Fruit fly (Drosophila melanogaster) whole organism, embryonic: Measurements from ENCODE around the gene CG43367.

Source experiments
- CG10431 ChIP-seq: fragments of 200-800 bp; sonication (Bioruptor generic); optimal IDR thresholded peaks from 3 replicates; lab custom pipeline; 2018; ENCODE audit warnings: missing biosample characterization, mild to moderate bottlenecking, missing genetic modification characterization
- CG10462 ChIP-seq: fragments of 200-800 bp; sonication (Bioruptor generic); optimal IDR thresholded peaks from 2 replicates; lab custom pipeline; 2016; ENCODE audit warnings: missing biosample characterization, missing genetic modification characterization
- CG11398 ChIP-seq: fragments of 200-800 bp; sonication (Bioruptor generic); optimal IDR thresholded peaks from 2 replicates; lab custom pipeline; 2016; ENCODE audit warnings: missing biosample characterization, missing genetic modification characterization
- CG11560 ChIP-seq: fragments of 200-800 bp; sonication (Bioruptor generic); IDR thresholded peaks from 3 replicates; pipeline ENCODE4 v1.3.6; 2022; ENCODE audit warnings: missing biosample characterization, missing genetic modification characterization
- CG12155 ChIP-seq: fragments of 200-800 bp; sonication (Bioruptor generic); optimal IDR thresholded peaks from 3 replicates; lab custom pipeline; 2016; ENCODE audit warnings: missing biosample characterization, missing genetic modification characterization
- CG12769 ChIP-seq: fragments of 200-800 bp; sonication (Bioruptor generic); optimal IDR thresholded peaks from 2 replicates; lab custom pipeline; 2019; ENCODE audit warnings: missing biosample characterization, mild to moderate bottlenecking, missing genetic modification characterization, moderate library complexity
- CG13296 ChIP-seq: fragments of 200-800 bp; sonication (Bioruptor generic); optimal IDR thresholded peaks from 3 replicates; lab custom pipeline; 2018; ENCODE audit warnings: missing biosample characterization, mild to moderate bottlenecking, missing genetic modification characterization
- CG14441 ChIP-seq: fragments of 200-800 bp; sonication (Bioruptor generic); IDR thresholded peaks from 2 replicates; pipeline ENCODE4 v1.3.6; 2022; ENCODE audit warnings: missing biosample characterization, missing genetic modification characterization
- CG15479 ChIP-seq: fragments of 200-800 bp; sonication (Bioruptor generic); optimal IDR thresholded peaks from 3 replicates; lab custom pipeline; 2019; ENCODE audit warnings: missing biosample characterization, mild to moderate bottlenecking, missing genetic modification characterization, moderate library complexity
- CG1602 ChIP-seq: fragments of 200-800 bp; sonication (Bioruptor generic); optimal IDR thresholded peaks from 3 replicates; lab custom pipeline; 2016; ENCODE audit warnings: missing biosample characterization, missing genetic modification characterization
- CG1647 ChIP-seq: fragments of 200-800 bp; sonication (Bioruptor generic); optimal IDR thresholded peaks from 3 replicates; lab custom pipeline; 2016; ENCODE audit warnings: missing biosample characterization, missing genetic modification characterization
- CG17612 ChIP-seq: fragments of 200-800 bp; sonication (Bioruptor generic); IDR thresholded peaks from 2 replicates; pipeline ENCODE4 v1.3.6; 2022; ENCODE audit warnings: missing biosample characterization, missing genetic modification characterization
- CG18764 ChIP-seq: fragments of 200-800 bp; sonication (Bioruptor generic); optimal IDR thresholded peaks from 3 replicates; lab custom pipeline; 2016; ENCODE audit warnings: missing biosample characterization, missing genetic modification characterization
- CG3163 ChIP-seq: fragments of 200-800 bp; sonication (Bioruptor generic); optimal IDR thresholded peaks from 3 replicates; lab custom pipeline; 2016; ENCODE audit warnings: missing biosample characterization, missing genetic modification characterization
- CG4854 ChIP-seq: fragments of 200-800 bp; sonication (Bioruptor generic); optimal IDR thresholded peaks from 2 replicates; lab custom pipeline; 2016; ENCODE audit warnings: missing biosample characterization, missing genetic modification characterization, inconsistent platforms
- CG5953 ChIP-seq: fragments of 200-800 bp; sonication (Bioruptor generic); IDR thresholded peaks from 2 replicates; pipeline ENCODE4 v1.3.6; 2022; ENCODE audit warnings: missing biosample characterization, missing genetic modification characterization
- CG6854 ChIP-seq: fragments of 200-800 bp; sonication (Bioruptor generic); optimal IDR thresholded peaks from 3 replicates; lab custom pipeline; 2017; ENCODE audit warnings: missing biosample characterization, mild to moderate bottlenecking, missing genetic modification characterization
- CG8290 ChIP-seq, 3 experiments: fragments of 200-800 bp; sonication (Bioruptor generic); optimal IDR thresholded peaks; 2 replicates each; lab custom pipeline; 2016 to 2019; ENCODE audit warnings: missing biosample characterization in 3 of 3, missing genetic modification characterization in 3 of 3, mild to moderate bottlenecking in 2 of 3, moderate library complexity in 1 of 3
- CG8478 ChIP-seq: fragments of >200 bp; optimal IDR thresholded peaks from 2 replicates; lab custom pipeline; 2018
- CHES-1-like ChIP-seq: fragments of 200-800 bp; sonication (Bioruptor generic); optimal IDR thresholded peaks from 2 replicates; lab custom pipeline; 2016; ENCODE audit warnings: missing biosample characterization, missing genetic modification characterization
- CkIIα-i1 ChIP-seq: fragments of 200-800 bp; sonication (Bioruptor generic); IDR thresholded peaks from 2 replicates; pipeline ENCODE4 v1.3.6; 2022; ENCODE audit warnings: missing biosample characterization, missing genetic modification characterization
- CoRest ChIP-seq: fragments of 200-800 bp; sonication (Bioruptor generic); optimal IDR thresholded peaks from 3 replicates; lab custom pipeline; 2018; ENCODE audit warnings: missing biosample characterization, mild to moderate bottlenecking, missing genetic modification characterization, moderate library complexity
- CrebB ChIP-seq: fragments of 200-800 bp; sonication (Bioruptor generic); optimal IDR thresholded peaks from 3 replicates; lab custom pipeline; 2018; ENCODE audit warnings: missing biosample characterization, mild to moderate bottlenecking, missing genetic modification characterization
- Dll ChIP-seq: fragments of 200-800 bp; sonication (Bioruptor generic); IDR thresholded peaks from 4 replicates; pipeline ENCODE4 v1.3.6; 2022; ENCODE audit warnings: missing biosample characterization, missing genetic modification characterization; ENCODE audit not compliant: partially characterized antibody
- Doc2 ChIP-seq: fragments of 200-800 bp; sonication (Bioruptor generic); IDR thresholded peaks from 2 replicates; pipeline ENCODE4 v1.3.6; 2022; ENCODE audit warnings: missing biosample characterization, missing genetic modification characterization
- Dref ChIP-seq: fragments of 200-800 bp; sonication (Bioruptor generic); IDR thresholded peaks from 2 replicates; pipeline ENCODE4 v1.3.6; 2022; ENCODE audit warnings: missing biosample characterization, missing genetic modification characterization
- Drgx ChIP-seq: fragments of 200-800 bp; sonication (Bioruptor generic); IDR thresholded peaks from 2 replicates; pipeline ENCODE4 v1.3.6; 2022; ENCODE audit warnings: missing biosample characterization, missing genetic modification characterization
- Med ChIP-seq: fragments of 200-800 bp; sonication (Bioruptor generic); peaks from one replicate; lab custom pipeline; 2016; ENCODE audit warnings: missing biosample characterization, missing genetic modification characterization, mild to moderate bottlenecking, inconsistent platforms, moderate library complexity
- Mrtf ChIP-seq: fragments of 200-800 bp; sonication (Bioruptor generic); IDR thresholded peaks from 3 replicates; pipeline ENCODE4 v1.3.6; 2022; ENCODE audit warnings: missing biosample characterization, missing genetic modification characterization
- ab ChIP-seq: fragments of 200-800 bp; sonication (Bioruptor generic); optimal IDR thresholded peaks from 2 replicates; lab custom pipeline; 2016; ENCODE audit warnings: missing biosample characterization, missing genetic modification characterization
- aop ChIP-seq: fragments of 200-800 bp; sonication (Bioruptor generic); IDR thresholded peaks from 2 replicates; pipeline ENCODE4 v1.3.6; 2022; ENCODE audit warnings: missing biosample characterization, missing genetic modification characterization
- ato ChIP-seq: fragments of 200-800 bp; sonication (Bioruptor generic); IDR thresholded peaks from 2 replicates; pipeline ENCODE4 v1.3.6; 2022; ENCODE audit warnings: missing biosample characterization, missing genetic modification characterization; ENCODE audit not compliant: partially characterized antibody
- cato ChIP-seq: fragments of 200-800 bp; sonication (Bioruptor generic); optimal IDR thresholded peaks from 2 replicates; lab custom pipeline; 2016; ENCODE audit warnings: missing biosample characterization, missing genetic modification characterization, borderline replicate concordance
- en ChIP-seq: fragments of 200-800 bp; sonication (Bioruptor generic); optimal IDR thresholded peaks from 2 replicates; lab custom pipeline; 2016; ENCODE audit warnings: missing biosample characterization, missing genetic modification characterization
- jing ChIP-seq: fragments of 200-800 bp; sonication (Bioruptor generic); optimal IDR thresholded peaks from 2 replicates; lab custom pipeline; 2018; ENCODE audit warnings: missing biosample characterization, mild to moderate bottlenecking, missing genetic modification characterization
- kni ChIP-seq: fragments of 200-800 bp; sonication (Bioruptor generic); optimal IDR thresholded peaks from 3 replicates; lab custom pipeline; 2017; ENCODE audit warnings: mild to moderate bottlenecking, missing biosample characterization, missing genetic modification reagents, missing genetic modification characterization
- lbe ChIP-seq: fragments of 200-800 bp; sonication (Bioruptor generic); optimal IDR thresholded peaks from 2 replicates; lab custom pipeline; 2016; ENCODE audit warnings: missing biosample characterization, mild to moderate bottlenecking, missing genetic modification characterization
- nerfin-2 ChIP-seq: fragments of 200-800 bp; sonication (Bioruptor generic); IDR thresholded peaks from 2 replicates; pipeline ENCODE4 v1.3.6; 2022; ENCODE audit warnings: missing biosample characterization, missing genetic modification characterization; ENCODE audit not compliant: partially characterized antibody
- p53 ChIP-seq: fragments of 200-800 bp; sonication (Bioruptor generic); optimal IDR thresholded peaks from 2 replicates; lab custom pipeline; 2016; ENCODE audit warnings: missing biosample characterization, missing genetic modification characterization
- peb ChIP-seq: fragments of 200-800 bp; sonication (Bioruptor generic); IDR thresholded peaks from 2 replicates; pipeline ENCODE4 v1.3.6; 2022; ENCODE audit warnings: missing biosample characterization, missing genetic modification characterization
- prd ChIP-seq, 3 experiments: fragments of >200 bp in 2 of 3; fragments of 200-800 bp in 1 of 3; sonication (Bioruptor generic) in 1 of 3; optimal IDR thresholded peaks in 2 of 3; IDR thresholded peaks in 1 of 3; 2 replicates in 2 of 3; 3 replicates in 1 of 3; pipeline versions ENCODE4 v1.3.6 to Lab custom; 2017 to 2022; ENCODE audit warnings: missing biosample characterization in 1 of 3, missing genetic modification characterization in 1 of 3
- repo ChIP-seq: fragments of 200-800 bp; sonication (Bioruptor generic); optimal IDR thresholded peaks from 2 replicates; lab custom pipeline; 2016; ENCODE audit warnings: missing biosample characterization, missing genetic modification characterization
- sens ChIP-seq: fragments of 200-800 bp; sonication (Bioruptor generic); peaks from one replicate; lab custom pipeline; 2016; ENCODE audit warnings: missing biosample characterization, missing genetic modification characterization
- sisA ChIP-seq: fragments of 200-800 bp; sonication (Bioruptor generic); IDR thresholded peaks from 2 replicates; pipeline ENCODE4 v1.3.6; 2022; ENCODE audit warnings: missing biosample characterization, missing genetic modification characterization
- slp2 ChIP-seq: fragments of 200-800 bp; sonication (Bioruptor generic); optimal IDR thresholded peaks from 2 replicates; lab custom pipeline; 2016; ENCODE audit warnings: missing biosample characterization, missing genetic modification characterization
- tna ChIP-seq: fragments of 200-800 bp; sonication (Bioruptor generic); IDR thresholded peaks from 2 replicates; pipeline ENCODE4 v1.3.6; 2022; ENCODE audit warnings: missing biosample characterization, missing genetic modification characterization; ENCODE audit not compliant: partially characterized antibody
- unpg ChIP-seq: fragments of 200-800 bp; sonication (Bioruptor generic); optimal IDR thresholded peaks from 3 replicates; lab custom pipeline; 2018; ENCODE audit warnings: missing biosample characterization, mild to moderate bottlenecking, missing genetic modification characterization, moderate library complexity
- vnd ChIP-seq: fragments of 200-800 bp; sonication (Bioruptor generic); IDR thresholded peaks from 3 replicates; pipeline ENCODE4 v1.3.6; 2022; ENCODE audit warnings: missing biosample characterization, missing genetic modification characterization; ENCODE audit not compliant: partially characterized antibody
- wek ChIP-seq: fragments of 200-800 bp; sonication (Bioruptor generic); optimal IDR thresholded peaks from 3 replicates; lab custom pipeline; 2018; ENCODE audit warnings: missing biosample characterization, mild to moderate bottlenecking, missing genetic modification characterization, moderate library complexity
- zf30C ChIP-seq: fragments of 200-800 bp; sonication (Bioruptor generic); optimal IDR thresholded peaks from 3 replicates; lab custom pipeline; 2018; ENCODE audit warnings: missing biosample characterization, mild to moderate bottlenecking, missing genetic modification characterization

The CG43367 gene

dm6 chr3L:4252862-4253610 is 59.2 kb downstream of the CG43367 start (continued):
- TF ChIP-seq cato (GFP tag; lab: Kevin White, UChicago) (no peak), CG12155 (GFP tag; lab: Kevin White, UChicago) (no peak), Dref (GFP tag; lab: Robert Waterston, UW) (no peak), zf30C (GFP tag; lab: Kevin White, UChicago) (peak; percentile 89), jing (no peak), ato (GFP tag; lab: Robert Waterston, UW) (no peak), CG17612 (no peak), sisA (no peak), CG8478 (lab: Kevin White, UChicago) (no peak), slp2 (no peak), CG5953 (GFP tag; lab: Robert Waterston, UW) (no peak), CG18764 (GFP tag; lab: Kevin White, UChicago) (no peak), CG10462 (no peak), CG8290 (GFP tag; optimal IDR thresholded peaks at IDR 0.05; lab: Kevin White, UChicago) (no peak), CG8290 (tag; optimal IDR thresholded peaks at IDR 0.05; lab: Kevin White, UChicago) (no peak), p53 (GFP tag; lab: Kevin White, UChicago) (no peak), Mrtf (GFP tag; lab: Robert Waterston, UW) (no peak), CG14441 (GFP tag; lab: Robert Waterston, UW) (no peak), tna (GFP tag; lab: Robert Waterston, UW) (no peak), CG6854 (no peak), kni (GFP tag; lab: Kevin White, UChicago) (peak; percentile 86), CoRest (tag; lab: Kevin White, UChicago) (no peak), ab (GFP tag; lab: Kevin White, UChicago) (no peak), lbe (no peak), vnd (GFP tag; lab: Robert Waterston, UW) (no peak), CkIIα-i1 (GFP tag; lab: Robert Waterston, UW) (no peak), CG3163 (GFP tag; lab: Kevin White, UChicago) (no peak), CG12769 (no peak), CG1647 (no peak), nerfin-2 (GFP tag; lab: Robert Waterston, UW) (no peak), CG15479 (peak; percentile 95), wek (GFP tag; lab: Kevin White, UChicago) (no peak), CG10431 (no peak), Drgx (GFP tag; lab: Robert Waterston, UW) (no peak), Doc2 (GFP tag; lab: Robert Waterston, UW) (no peak), peb (GFP tag; lab: Robert Waterston, UW) (no peak), CG11398 (no peak), aop (no peak), repo (no peak), CG11560 (tag; lab: Robert Waterston, UW) (no peak), CHES-1-like (no peak), CG13296 (GFP tag; lab: Kevin White, UChicago) (no peak), prd (optimal IDR thresholded peaks at IDR 0.05; lab: Kevin White, UChicago) (no peak), prd (GFP tag; IDR thresholded peaks at IDR 0.05; lab: Robert Waterston, UW) (no peak), sens (peak; percentile 47), en (GFP tag; lab: Kevin White, UChicago) (no peak), CG1602 (GFP tag; lab: Kevin White, UChicago) (no peak), Dll (GFP tag; lab: Robert Waterston, UW) (no peak), CrebB (tag; lab: Kevin White, UChicago) (no peak), CG4854 (no peak), unpg (GFP tag; lab: Kevin White, UChicago) (no peak), Med (GFP tag; lab: Kevin White, UChicago) (peak; percentile 86)
